Fruit fly (Drosophila melanogaster): Measurements from ENCODE around the gene BI-1.

DNA sequence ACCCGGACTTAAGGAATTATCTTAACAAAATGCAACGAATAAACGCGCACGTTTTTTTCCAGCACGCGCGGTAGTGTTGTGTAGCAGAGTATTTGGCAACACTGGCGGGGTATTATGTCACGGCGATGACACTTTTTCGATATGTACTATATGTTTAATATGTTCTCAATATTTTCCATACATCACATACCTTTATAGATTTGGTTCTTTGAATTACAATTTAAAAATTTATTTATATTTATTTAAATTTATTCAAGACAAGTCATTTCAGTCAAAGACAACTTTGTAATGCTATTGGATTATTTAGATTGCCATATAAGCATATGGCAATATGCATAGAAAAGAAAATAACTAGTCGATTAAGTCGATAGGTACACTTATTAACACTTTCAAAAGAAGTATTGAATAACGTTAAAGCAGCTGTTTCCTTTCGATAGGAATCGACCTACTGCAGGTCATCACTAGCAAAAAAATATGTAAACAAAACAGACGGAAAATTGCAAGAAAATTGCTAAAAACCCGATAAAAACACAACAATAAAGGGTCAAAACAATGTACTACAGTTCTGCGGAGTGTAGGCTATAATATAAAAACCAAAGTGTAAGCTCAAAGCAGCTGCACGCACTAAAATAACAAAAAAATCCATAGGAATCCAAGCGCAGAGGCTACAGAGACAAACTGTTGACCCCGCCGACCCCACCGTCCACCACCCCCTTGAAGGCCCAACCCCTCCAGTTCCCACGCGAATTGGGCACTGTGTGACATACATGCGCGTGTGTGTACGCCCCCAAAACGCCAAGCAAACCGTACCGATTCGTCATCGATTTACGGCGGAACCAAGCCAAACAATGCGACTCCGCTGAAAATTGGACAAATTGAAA lies 37.6 kb upstream of the BI-1 start, which contains the start of the genes CG7182 and GAPcenA:
- no peak for TF ChIP-seq ttk (optimal IDR thresholded peaks at IDR 0.05)
- no peak for TF ChIP-seq psq (optimal IDR thresholded peaks at IDR 0.05)
- TF ChIP-seq Sin3A (optimal IDR thresholded peaks at IDR 0.05), result no peak
- no peak for TF ChIP-seq Myc (optimal IDR thresholded peaks at IDR 0.05)
- TF ChIP-seq h (optimal IDR thresholded peaks at IDR 0.05), result no peak

Data from Kc167 (cell line).